Worm (Caenorhabditis elegans): ENCODE measurements around the gene amph-1.

amph-1 gene

DNA sequence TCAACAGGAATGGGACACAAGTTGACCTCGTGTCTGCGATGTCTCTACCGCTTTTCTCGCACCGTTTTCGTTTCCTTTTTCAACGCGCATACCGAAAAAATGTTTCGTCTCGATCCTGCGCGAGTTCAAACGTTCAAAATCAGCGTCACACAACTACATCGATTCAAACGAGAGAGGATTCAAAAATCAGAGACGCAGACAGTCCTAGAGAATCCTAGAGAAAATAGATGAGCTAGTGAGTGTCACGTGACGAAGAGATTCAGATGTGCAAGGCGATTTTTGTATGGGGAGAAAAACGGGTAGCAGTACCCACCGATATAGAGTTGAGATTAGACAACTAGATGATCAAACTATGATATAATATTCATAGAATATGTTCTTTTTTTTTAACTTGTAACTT, 22.3 kb upstream of the amph-1 start (continued):
- TF ChIP-seq ccch-3 (GFP tag; optimal IDR thresholded peaks at IDR 0.05) (no peak), Y53F4B.3 (GFP tag; IDR thresholded peaks at IDR 0.05) (no peak), F52B5.7 (tag; optimal IDR thresholded peaks at IDR 0.05) (no peak), lsl-1 (GFP tag; optimal IDR thresholded peaks at IDR 0.05) (no peak)

DNA sequence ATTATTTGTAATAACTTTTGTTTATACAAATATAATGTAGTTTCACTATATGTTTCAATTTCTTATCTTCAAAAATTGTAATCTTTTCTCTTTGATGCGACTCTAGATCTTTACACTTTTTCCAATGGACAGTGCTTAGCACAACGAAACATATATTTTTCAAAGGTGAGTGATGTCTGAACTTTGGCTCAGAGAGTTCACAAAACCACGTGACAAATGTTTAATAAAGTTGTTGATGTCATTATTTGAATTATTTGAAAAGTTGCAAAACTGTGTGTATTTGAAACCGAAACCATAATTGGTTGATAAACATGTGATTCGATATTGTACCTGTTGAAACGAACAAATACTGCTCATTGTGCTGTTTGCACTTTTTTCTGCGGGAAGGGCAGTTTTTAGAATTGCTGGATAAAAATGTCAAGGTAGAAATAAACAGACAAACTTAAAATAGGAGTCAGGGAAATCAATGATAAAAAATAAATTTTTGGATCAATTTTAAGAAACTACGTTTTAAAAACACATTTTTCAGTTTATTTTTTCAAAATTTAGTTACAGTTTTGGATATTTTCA, 20.5 kb upstream of the amph-1 start:
- TF ChIP-seq ceh-91 (GFP tag; IDR thresholded peaks at IDR 0.05) (no peak), nhr-80 (tag; optimal IDR thresholded peaks at IDR 0.05) (peak; percentile 46), pha-4 (tag; optimal IDR thresholded peaks at IDR 0.05) (peak; percentile 79), die-1 (tag; optimal IDR thresholded peaks at IDR 0.05) (no peak), D2030.7 (GFP tag; IDR thresholded peaks at IDR 0.05) (no peak), lin-35 (GFP tag; optimal IDR thresholded peaks at IDR 0.05) (peak in 1 of 3 experiments; percentile 18), B0035.1 (tag; optimal IDR thresholded peaks at IDR 0.05) (no peak), B0261.1 (tag; optimal IDR thresholded peaks at IDR 0.05) (no peak), hlh-12 (tag; optimal IDR thresholded peaks at IDR 0.05) (no peak), snpc-3.4 (tag; optimal IDR thresholded peaks at IDR 0.05) (no peak), aptf-3 (GFP tag; IDR thresholded peaks at IDR 0.05) (no peak), C06A6.2 (GFP tag; conservative IDR thresholded peaks at IDR 0.05) (no peak), F57A8.1 (GFP tag; optimal IDR thresholded peaks at IDR 0.05) (no peak), cebp-1 (GFP tag; IDR thresholded peaks at IDR 0.05) (no peak), cebp-1 (tag; optimal IDR thresholded peaks at IDR 0.05) (peak; percentile 18), rpc-1 (optimal IDR thresholded peaks at IDR 0.05) (no peak), rpc-1 (tag; optimal IDR thresholded peaks at IDR 0.05) (no peak), F23B12.7 (tag; optimal IDR thresholded peaks at IDR 0.05; ENCODE audit: insufficient read depth) (no peak)

DNA sequence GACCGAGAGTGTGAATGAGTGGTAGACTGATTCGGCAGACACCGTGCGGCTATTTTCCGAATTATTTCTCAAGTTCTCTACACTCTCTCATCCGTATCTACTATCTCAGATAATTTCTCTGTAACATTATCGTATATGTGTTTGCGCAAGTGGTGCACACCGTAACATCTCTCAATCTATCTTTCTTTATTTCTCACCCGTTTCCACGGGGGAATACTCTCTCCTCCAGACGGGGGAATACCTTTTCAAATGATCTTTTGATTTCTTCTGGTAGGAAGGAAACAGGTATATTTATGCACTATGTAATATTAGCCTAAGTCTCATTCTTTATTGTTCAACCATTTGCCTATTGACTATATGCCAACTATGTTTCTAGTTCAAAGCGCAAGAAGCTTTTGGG, 19.4 kb upstream of the amph-1 start:
- TF ChIP-seq attf-3 (GFP tag; conservative IDR thresholded peaks at IDR 0.05): no peak
- TF ChIP-seq pbrm-1 (GFP tag; IDR thresholded peaks at IDR 0.05): no peak
- TF ChIP-seq dpl-1 (GFP tag; optimal IDR thresholded peaks at IDR 0.05): no peak
- no peak for TF ChIP-seq ekl-4 (GFP tag; IDR thresholded peaks at IDR 0.05)
- no peak for TF ChIP-seq efl-1 (GFP tag; optimal IDR thresholded peaks at IDR 0.05)
- no peak for TF ChIP-seq ztf-3 (GFP tag; optimal IDR thresholded peaks at IDR 0.05)
- no peak for TF ChIP-seq let-607 (tag; optimal IDR thresholded peaks at IDR 0.05)
- no peak for TF ChIP-seq hsf-1 (GFP tag; IDR thresholded peaks at IDR 0.05)
- TF ChIP-seq F37B4.10 (GFP tag; IDR thresholded peaks at IDR 0.05): no peak
- TF ChIP-seq hlh-12 (tag; optimal IDR thresholded peaks at IDR 0.05): no peak

DNA sequence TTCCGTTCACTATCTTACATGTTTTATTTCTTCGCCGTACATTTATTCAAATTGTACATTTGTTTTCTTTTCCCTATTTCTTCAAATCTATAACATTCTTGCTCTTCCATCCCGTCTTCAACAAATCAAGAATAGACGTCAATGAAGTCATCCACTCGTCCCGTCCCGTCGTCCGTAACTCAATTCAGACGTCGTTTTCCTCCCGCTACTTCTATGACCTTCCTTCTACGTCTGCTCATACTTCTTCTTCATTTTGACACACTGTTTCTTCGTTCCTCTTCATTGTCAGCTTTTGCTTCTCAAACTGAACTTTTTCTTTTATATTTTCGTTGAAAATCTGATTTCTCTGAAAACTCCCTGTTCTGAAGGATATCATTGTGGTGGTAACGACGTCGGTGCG, 12.3 kb upstream of the amph-1 start:
- TF ChIP-seq rpc-1 (optimal IDR thresholded peaks at IDR 0.05) (no peak), rpc-1 (tag; optimal IDR thresholded peaks at IDR 0.05) (no peak), mxl-1 (tag; optimal IDR thresholded peaks at IDR 0.05) (no peak), nfya-2 (GFP tag; IDR thresholded peaks at IDR 0.05) (no peak), nhr-120 (GFP tag; IDR thresholded peaks at IDR 0.05) (no peak)

DNA sequence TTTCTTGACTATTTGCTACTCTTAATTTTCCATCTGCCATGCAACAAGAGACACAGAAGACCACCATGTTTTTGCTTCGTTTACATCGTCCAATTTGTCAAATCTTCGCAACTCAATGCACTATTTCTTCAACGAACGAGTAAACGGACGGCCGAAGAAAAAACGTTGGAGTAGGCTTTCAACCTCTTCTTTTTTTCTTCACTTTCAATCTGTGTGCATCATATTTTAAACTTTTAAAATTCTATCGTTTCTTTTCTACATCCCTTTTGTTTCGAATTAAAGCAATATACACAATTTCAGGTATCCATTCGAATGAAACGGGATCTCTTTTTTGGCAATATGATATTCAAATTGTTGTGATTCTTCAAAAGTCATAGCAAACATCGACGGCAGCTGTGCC, 10.1 kb upstream of the amph-1 start, which contains the start of gene acc-1:
TSS of gene acc-1 (plus strand) at position 301 of the 400 bp plus-strand sequence.
- no peak for TF ChIP-seq zim-3 (tag; optimal IDR thresholded peaks at IDR 0.05)
- no peak for TF ChIP-seq lsy-27 (tag; optimal IDR thresholded peaks at IDR 0.05; ENCODE audit: borderline replicate concordance, insufficient read depth)
- TF ChIP-seq F55B11.4 (tag; optimal IDR thresholded peaks at IDR 0.05; ENCODE audit: borderline replicate concordance, insufficient read depth): no peak
- no peak for TF ChIP-seq athp-1 (tag; optimal IDR thresholded peaks at IDR 0.05)
- TF ChIP-seq hlh-12 (tag; optimal IDR thresholded peaks at IDR 0.05): no peak
- no peak for TF ChIP-seq F52B5.7 (tag; optimal IDR thresholded peaks at IDR 0.05)
- no peak for TF ChIP-seq dpl-1 (GFP tag; optimal IDR thresholded peaks at IDR 0.05)
- no peak for TF ChIP-seq dox-1 (GFP tag; IDR thresholded peaks at IDR 0.05)
- no peak for TF ChIP-seq ccch-3 (GFP tag; optimal IDR thresholded peaks at IDR 0.05)
- TF ChIP-seq nhr-179 (tag; optimal IDR thresholded peaks at IDR 0.05): no peak
- TF ChIP-seq ceh-58 (GFP tag; IDR thresholded peaks at IDR 0.05): no peak
- TF ChIP-seq sea-2 (GFP tag; IDR thresholded peaks at IDR 0.05): no peak
- TF ChIP-seq ceh-40 (GFP tag; IDR thresholded peaks at IDR 0.05): no peak
- no peak for TF ChIP-seq lir-1 (GFP tag; conservative IDR thresholded peaks at IDR 0.05)

All from whole organism, young adult.